Worm (Caenorhabditis elegans) whole organism, mixed stage, embryonic: ENCODE results near the gene F40F9.3.

Source experiments
- lsy-2 ChIP-seq: fragments of 150-350 bp; optimal IDR thresholded peaks from 2 replicates; lab custom pipeline; 2014; ENCODE audit warnings: missing biosample characterization, missing genetic modification characterization
- mep-1 ChIP-seq: fragments of 150-350 bp; optimal IDR thresholded peaks from 2 replicates; lab custom pipeline; 2017; ENCODE audit warnings: missing biosample characterization, missing genetic modification reagents, missing genetic modification characterization, inconsistent platforms
- unc-62 ChIP-seq: fragments of 150-350 bp; optimal IDR thresholded peaks from 2 replicates; lab custom pipeline; 2014; ENCODE audit warnings: missing biosample characterization, missing genetic modification reagents, missing genetic modification characterization

ce11 chrV:9758437-9758836 is 43.4 kb downstream of the F40F9.3 start:
- TF ChIP-seq mep-1 (tag; lab: Kevin White, UChicago) (no peak), lsy-2 (no peak), unc-62 (no peak)
